Fruit fly (Drosophila melanogaster): Measurements from ENCODE around the gene Eig71Ee.

Gene Eig71Ee

DNA sequence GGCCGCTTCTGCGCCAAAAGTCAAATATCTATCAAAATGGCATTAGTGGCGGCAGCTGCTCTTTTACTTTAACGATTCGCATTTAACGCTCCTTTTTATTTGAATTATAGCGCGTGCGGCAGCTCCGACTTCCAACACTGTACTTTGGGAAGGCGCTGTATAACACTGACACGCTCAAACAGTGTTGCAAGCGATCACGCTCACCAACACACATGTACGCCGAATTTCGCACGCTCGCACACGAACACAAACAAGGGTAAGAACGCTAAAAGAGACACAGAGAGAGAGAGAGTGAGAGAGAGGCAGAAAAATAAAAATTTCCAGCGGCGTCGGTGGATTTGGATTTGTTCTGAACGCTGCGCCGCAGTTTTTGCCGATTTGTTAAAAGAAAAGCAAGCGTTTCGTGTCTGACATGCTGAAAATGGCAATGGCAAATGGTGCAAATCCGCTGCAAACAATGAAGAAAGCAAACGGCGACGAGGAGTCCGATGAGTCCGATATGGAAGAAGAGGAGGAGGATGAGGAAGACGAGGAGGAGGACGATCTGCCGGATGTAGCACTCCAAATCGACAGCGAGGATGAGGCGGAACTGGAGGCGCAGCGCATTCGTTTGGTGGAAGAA, 36.1 kb downstream of the Eig71Ee start, which contains the start of gene Phs (continued):
- TF ChIP-seq CG13287 (GFP tag; IDR thresholded peaks at IDR 0.05; ENCODE audit: partially characterized antibody), result peak; percentile 69
- peak; percentile 89 for TF ChIP-seq pum (GFP tag; optimal IDR thresholded peaks at IDR 0.05)
- TF ChIP-seq Jarid2 (GFP tag; optimal IDR thresholded peaks at IDR 0.05), result peak; percentile 62
- TF ChIP-seq Elba2 (GFP tag; optimal IDR thresholded peaks at IDR 0.05), result peak; percentile 63
- TF ChIP-seq CG31388 (GFP tag; optimal IDR thresholded peaks at IDR 0.05), result peak; percentile 44
- TF ChIP-seq ken (GFP tag; IDR thresholded peaks at IDR 0.05), result peak; percentile 94
- peak; percentile 79 for TF ChIP-seq CG18764 (GFP tag; optimal IDR thresholded peaks at IDR 0.05)
- no peak for TF ChIP-seq CG1832 (GFP tag; optimal IDR thresholded peaks at IDR 0.05)
- no peak for TF ChIP-seq Hand (GFP tag; optimal IDR thresholded peaks at IDR 0.05)
- peak; percentile 75 for TF ChIP-seq luna (GFP tag; optimal IDR thresholded peaks at IDR 0.05)
- TF ChIP-seq sima (GFP tag; optimal IDR thresholded peaks at IDR 0.05), result peak; percentile 21
- TF ChIP-seq CG2202 (tag; optimal IDR thresholded peaks at IDR 0.05), result peak; percentile 51
- TF ChIP-seq CG15269 (tag; optimal IDR thresholded peaks at IDR 0.05), result peak; percentile 47
- TF ChIP-seq nom (GFP tag; optimal IDR thresholded peaks at IDR 0.05), result peak; percentile 59
- TF ChIP-seq stc (GFP tag; IDR thresholded peaks at IDR 0.05), result peak; percentile 48; the same call in 1 of the 2 replicates
- TF ChIP-seq dmrt99B (tag; optimal IDR thresholded peaks at IDR 0.05), result peak; percentile 18
- peak; percentile 76 for TF ChIP-seq CG8089 (GFP tag; optimal IDR thresholded peaks at IDR 0.05)
- TF ChIP-seq run (tag; optimal IDR thresholded peaks at IDR 0.05), result no peak
- TF ChIP-seq kah (GFP tag; optimal IDR thresholded peaks at IDR 0.05), result no peak
- no peak for TF ChIP-seq mld (GFP tag; IDR thresholded peaks at IDR 0.05; ENCODE audit: partially characterized antibody)
- peak; percentile 43; the same call in 1 of the 3 replicates for TF ChIP-seq CG11695 (GFP tag; IDR thresholded peaks at IDR 0.05)
- peak; percentile 23 for TF ChIP-seq oc (tag; optimal IDR thresholded peaks at IDR 0.05)
- TF ChIP-seq CG16863 (GFP tag; optimal IDR thresholded peaks at IDR 0.05), result peak; percentile 80
- TF ChIP-seq fd64A (GFP tag; optimal IDR thresholded peaks at IDR 0.05), result peak; percentile 55
- no peak for TF ChIP-seq Ada2b (GFP tag; IDR thresholded peaks at IDR 0.05)
- TF ChIP-seq gfzf (GFP tag; optimal IDR thresholded peaks at IDR 0.05), result peak; percentile 35
- TF ChIP-seq gce (GFP tag; IDR thresholded peaks at IDR 0.05), result 0 out of 3 replicates have a peak, but pooled peaks have one; percentile 53
- TF ChIP-seq CG14050 (GFP tag; IDR thresholded peaks at IDR 0.05), result peak; percentile 67
- TF ChIP-seq Drgx (GFP tag; IDR thresholded peaks at IDR 0.05), result peak; percentile 59
- no peak for TF ChIP-seq B-H1 (GFP tag; IDR thresholded peaks at IDR 0.05)
- TF ChIP-seq ERR (GFP tag; optimal IDR thresholded peaks at IDR 0.05), result peak; percentile 92
- TF ChIP-seq E2f2 (GFP tag; IDR thresholded peaks at IDR 0.05), result peak; percentile 99
- peak; percentile 73 for TF ChIP-seq ftz-f1 (GFP tag; optimal IDR thresholded peaks at IDR 0.05)
- peak; percentile 34; the same call in 1 of the 4 replicates for TF ChIP-seq Dll (GFP tag; IDR thresholded peaks at IDR 0.05; ENCODE audit: partially characterized antibody)
- TF ChIP-seq ssp (GFP tag; IDR thresholded peaks at IDR 0.05), result peak; percentile 67
- TF ChIP-seq Dek (tag; optimal IDR thresholded peaks at IDR 0.05), result peak; percentile 12
- TF ChIP-seq maf-S (GFP tag; optimal IDR thresholded peaks at IDR 0.05), result peak; percentile 87
- TF ChIP-seq fd102C (GFP tag; optimal IDR thresholded peaks at IDR 0.05), result peak; percentile 22
- peak; percentile 74; the same call in 1 of the 3 replicates for TF ChIP-seq CG34422 (GFP tag; IDR thresholded peaks at IDR 0.05)
- peak; percentile 50 for TF ChIP-seq Dref (GFP tag; IDR thresholded peaks at IDR 0.05)
- TF ChIP-seq HLHmδ (GFP tag; optimal IDR thresholded peaks at IDR 0.05), result peak; percentile 32
- peak; percentile 79; the same call in 1 of the 2 replicates for TF ChIP-seq MBD-R2 (GFP tag; IDR thresholded peaks at IDR 0.05)
- peak; percentile 38; the same call in 1 of the 2 replicates for TF ChIP-seq hbn (GFP tag; IDR thresholded peaks at IDR 0.05; ENCODE audit: partially characterized antibody)
- peak; percentile 65 for TF ChIP-seq CG14441 (GFP tag; IDR thresholded peaks at IDR 0.05)
- peak; percentile 48 for TF ChIP-seq Scr (GFP tag; IDR thresholded peaks at IDR 0.05; ENCODE audit: partially characterized antibody)
- peak; percentile 78 for TF ChIP-seq seq (GFP tag; IDR thresholded peaks at IDR 0.05)
- TF ChIP-seq lilli (GFP tag; optimal IDR thresholded peaks at IDR 0.05), result peak; percentile 85
- TF ChIP-seq nau (GFP tag; optimal IDR thresholded peaks at IDR 0.05), result peak; percentile 71
- TF ChIP-seq gsb (GFP tag; IDR thresholded peaks at IDR 0.05), result peak; percentile 61; the same call in 1 of the 2 replicates
